Fruit fly (Drosophila melanogaster): ENCODE results near the gene Cp19.

Gene Cp19

dm6 chr3L:8696487-8696954, 33.1 kb upstream of the Cp19 start (continued):
- TF ChIP-seq pfk (GFP tag; optimal IDR thresholded peaks at IDR 0.05) (peak; percentile 46), zen2 (GFP tag; IDR thresholded peaks at IDR 0.05; ENCODE audit: partially characterized antibody) (0 out of 3 replicates have a peak, but pooled peaks have one; percentile 15), CG6689 (GFP tag; IDR thresholded peaks at IDR 0.05) (0 out of 2 replicates have a peak, but pooled peaks have one; percentile 8), CG31441 (GFP tag; IDR thresholded peaks at IDR 0.05) (peak; percentile 45; the same call in 1 of the 2 replicates), ro (GFP tag; IDR thresholded peaks at IDR 0.05) (no peak), CG1602 (GFP tag; optimal IDR thresholded peaks at IDR 0.05) (peak; percentile 18), psq (GFP tag; optimal IDR thresholded peaks at IDR 0.05) (peak; percentile 54), bsh (GFP tag; optimal IDR thresholded peaks at IDR 0.05) (peak in 1 of 2 experiments; percentile 71), CG12219 (GFP tag; optimal IDR thresholded peaks at IDR 0.05) (no peak), CG2129 (GFP tag; IDR thresholded peaks at IDR 0.05; ENCODE audit: partially characterized antibody) (no peak), H2.0 (GFP tag; IDR thresholded peaks at IDR 0.05) (no peak), Poxn (GFP tag; IDR thresholded peaks at IDR 0.05) (no peak), lov (optimal IDR thresholded peaks at IDR 0.05) (no peak), lov (GFP tag; IDR thresholded peaks at IDR 0.05) (0 out of 3 replicates have a peak, but pooled peaks have one; percentile 25), crol (GFP tag; IDR thresholded peaks at IDR 0.05) (peak; percentile 97), CG18764 (GFP tag; optimal IDR thresholded peaks at IDR 0.05) (peak; percentile 46), seq (GFP tag; IDR thresholded peaks at IDR 0.05) (peak; percentile 69; the same call in 1 of the 2 replicates), Hsf (GFP tag; optimal IDR thresholded peaks at IDR 0.05) (peak; percentile 4), tup (GFP tag; optimal IDR thresholded peaks at IDR 0.05) (peak; percentile 27), CG1647 (GFP tag; optimal IDR thresholded peaks at IDR 0.05) (no peak), kni (GFP tag; optimal IDR thresholded peaks at IDR 0.05) (peak; percentile 71), CG11398 (GFP tag; optimal IDR thresholded peaks at IDR 0.05) (no peak), oc (tag; optimal IDR thresholded peaks at IDR 0.05) (peak; percentile 80), corto (GFP tag; optimal IDR thresholded peaks at IDR 0.05) (no peak), CG15073 (GFP tag; optimal IDR thresholded peaks at IDR 0.05) (no peak), usp (GFP tag; optimal IDR thresholded peaks at IDR 0.05) (no peak), CG10959 (GFP tag; IDR thresholded peaks at IDR 0.05) (peak; percentile 36; the same call in 1 of the 2 replicates), peb (GFP tag; IDR thresholded peaks at IDR 0.05) (peak; percentile 23; the same call in 1 of the 2 replicates), ranshi (GFP tag; IDR thresholded peaks at IDR 0.05) (peak; percentile 5; the same call in 1 of the 2 replicates), Lpt (GFP tag; optimal IDR thresholded peaks at IDR 0.05) (no peak), CG8388 (GFP tag; optimal IDR thresholded peaks at IDR 0.05) (peak; percentile 8), CG7839 (tag; optimal IDR thresholded peaks at IDR 0.05) (peak; percentile 33), CG6683 (GFP tag; optimal IDR thresholded peaks at IDR 0.05) (peak; percentile 77), Ets97D (GFP tag; optimal IDR thresholded peaks at IDR 0.05) (no peak), B-H2 (GFP tag; optimal IDR thresholded peaks at IDR 0.05) (peak; percentile 32), pb (GFP tag; optimal IDR thresholded peaks at IDR 0.05) (no peak), CG8944 (GFP tag; optimal IDR thresholded peaks at IDR 0.05) (no peak), CG15601 (tag; optimal IDR thresholded peaks at IDR 0.05) (peak; percentile 71), jigr1 (GFP tag; IDR thresholded peaks at IDR 0.05) (no peak), CG14050 (GFP tag; IDR thresholded peaks at IDR 0.05) (no peak; the same call in 2 of the 3 replicates), CG6765 (GFP tag; optimal IDR thresholded peaks at IDR 0.05) (peak; percentile 67), Drgx (GFP tag; IDR thresholded peaks at IDR 0.05) (0 out of 2 replicates have a peak, but pooled peaks have one; percentile 24), CG3163 (GFP tag; optimal IDR thresholded peaks at IDR 0.05) (no peak), HmgD (GFP tag; optimal IDR thresholded peaks at IDR 0.05) (peak; percentile 0), Antp (GFP tag; optimal IDR thresholded peaks at IDR 0.05) (peak; percentile 43), CG2120 (GFP tag; optimal IDR thresholded peaks at IDR 0.05) (peak; percentile 22), Sry-δ (GFP tag; optimal IDR thresholded peaks at IDR 0.05) (peak; percentile 14), croc (GFP tag; conservative IDR thresholded peaks at IDR 0.05) (no peak), z (GFP tag; IDR thresholded peaks at IDR 0.05) (peak; percentile 63; the same call in 1 of the 3 replicates), CG12155 (GFP tag; optimal IDR thresholded peaks at IDR 0.05) (no peak), cg (GFP tag; optimal IDR thresholded peaks at IDR 0.05) (no peak)
